Worm (Caenorhabditis elegans): ENCODE data around the gene W03F9.2.

DNA sequence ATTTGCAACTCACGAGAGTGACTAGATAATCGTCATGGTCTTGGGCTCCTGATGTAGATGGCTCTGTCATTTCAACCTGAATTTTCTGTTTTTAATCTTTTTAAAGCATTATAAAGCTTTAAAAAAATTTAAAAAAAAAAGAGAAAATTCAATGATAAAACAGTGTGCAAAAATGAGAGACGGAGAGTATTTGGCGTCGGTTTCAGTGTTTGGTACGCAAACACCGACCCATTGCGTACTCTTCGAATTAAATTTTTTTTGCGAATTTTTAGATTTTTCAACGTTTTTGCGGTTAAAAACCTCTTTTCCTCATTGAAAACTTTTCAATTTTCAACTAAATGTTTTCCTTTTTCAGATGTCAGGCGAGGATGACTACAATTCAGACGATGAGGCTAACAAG, at the start of gene W03F9.2, which contains the start of gene sftb-2:
- no peak for TF ChIP-seq pha-4 (tag; optimal IDR thresholded peaks at IDR 0.05)
- TF ChIP-seq sem-2 (GFP tag; optimal IDR thresholded peaks at IDR 0.05): no peak
- no peak for TF ChIP-seq lin-13 (tag; optimal IDR thresholded peaks at IDR 0.05)
